Fruit fly (Drosophila melanogaster) whole organism, adult: Measurements from ENCODE around the gene sn.

ENCODE experiments used
- CG11617 ChIP-seq: fragments of 200-800 bp; sonication (Bioruptor generic); optimal IDR thresholded peaks from 2 replicates; lab custom pipeline; 2017; ENCODE audit warnings: mild to moderate bottlenecking, missing biosample characterization, missing genetic modification reagents, missing genetic modification characterization
- CG12768 ChIP-seq: fragments of 200-800 bp; sonication (Bioruptor generic); optimal IDR thresholded peaks from 2 replicates; lab custom pipeline; 2017; ENCODE audit warnings: missing biosample characterization, missing genetic modification characterization, mild to moderate bottlenecking, moderate library complexity, missing genetic modification reagents
- CG14711 ChIP-seq: fragments of 200-800 bp; sonication (Bioruptor generic); optimal IDR thresholded peaks from 2 replicates; lab custom pipeline; 2018; ENCODE audit warnings: missing biosample characterization, mild to moderate bottlenecking, missing genetic modification characterization, moderate library complexity
- CG1620 ChIP-seq: fragments of 200-800 bp; sonication (Bioruptor generic); optimal IDR thresholded peaks from 2 replicates; lab custom pipeline; 2016; ENCODE audit warnings: missing biosample characterization, missing genetic modification characterization
- CG33017 ChIP-seq: fragments of 200-800 bp; sonication (Bioruptor generic); optimal IDR thresholded peaks from 2 replicates; lab custom pipeline; 2018; ENCODE audit warnings: missing biosample characterization, mild to moderate bottlenecking, missing genetic modification characterization, moderate library complexity
- CG5204 ChIP-seq: fragments of 200-800 bp; sonication (Bioruptor generic); optimal IDR thresholded peaks from 2 replicates; lab custom pipeline; 2016; ENCODE audit warnings: missing biosample characterization, missing genetic modification characterization
- CG7045 ChIP-seq: fragments of 200-800 bp; sonication (Bioruptor generic); optimal IDR thresholded peaks from 2 replicates; lab custom pipeline; 2017; ENCODE audit warnings: missing biosample characterization, mild to moderate bottlenecking, missing genetic modification characterization
- CG7101 ChIP-seq: fragments of 200-800 bp; sonication (Bioruptor generic); optimal IDR thresholded peaks from 2 replicates; lab custom pipeline; 2018; ENCODE audit warnings: missing biosample characterization, mild to moderate bottlenecking, missing genetic modification characterization, moderate library complexity
- Clk ChIP-seq: fragments of 200-800 bp; sonication (Bioruptor generic); optimal IDR thresholded peaks from 2 replicates; lab custom pipeline; 2017; ENCODE audit warnings: missing biosample characterization, missing genetic modification characterization
- Crg-1 ChIP-seq: fragments of 200-800 bp; sonication (Bioruptor generic); optimal IDR thresholded peaks from 2 replicates; lab custom pipeline; 2016; ENCODE audit warnings: missing biosample characterization, missing genetic modification characterization
- Hr96 ChIP-seq: fragments of 200-800 bp; sonication (Bioruptor generic); optimal IDR thresholded peaks from 2 replicates; lab custom pipeline; 2016; ENCODE audit warnings: missing biosample characterization, missing genetic modification characterization
- Mnt ChIP-seq: fragments of 200-800 bp; sonication (Bioruptor generic); optimal IDR thresholded peaks from 2 replicates; lab custom pipeline; 2016; ENCODE audit warnings: missing biosample characterization, mild to moderate bottlenecking, missing genetic modification characterization
- bab1 ChIP-seq: fragments of 200-800 bp; sonication (Bioruptor generic); optimal IDR thresholded peaks from 3 replicates; lab custom pipeline; 2019; ENCODE audit warnings: missing biosample characterization, mild to moderate bottlenecking, missing genetic modification characterization, moderate library complexity
- cic ChIP-seq: fragments of 200-800 bp; sonication (Bioruptor generic); optimal IDR thresholded peaks from 2 replicates; lab custom pipeline; 2017; ENCODE audit warnings: missing biosample characterization, mild to moderate bottlenecking, missing genetic modification characterization, moderate library complexity
- cnc ChIP-seq, 2 experiments: fragments of >200 bp; optimal IDR thresholded peaks; 2 replicates each; lab custom pipeline; 2017
- kay ChIP-seq: fragments of 200-800 bp; sonication (Bioruptor generic); peaks from one replicate; lab custom pipeline; 2016; ENCODE audit warnings: missing biosample characterization, missing genetic modification characterization, borderline replicate concordance
- ovo ChIP-seq: fragments of 200-800 bp; sonication (Bioruptor generic); optimal IDR thresholded peaks from 2 replicates; lab custom pipeline; 2016; ENCODE audit warnings: missing biosample characterization, missing genetic modification characterization
- pad ChIP-seq: fragments of 200-800 bp; sonication (Bioruptor generic); optimal IDR thresholded peaks from 3 replicates; lab custom pipeline; 2017; ENCODE audit warnings: missing biosample characterization, missing genetic modification characterization, mild to moderate bottlenecking, moderate library complexity, missing genetic modification reagents
- tj ChIP-seq: fragments of 200-800 bp; sonication (Bioruptor generic); optimal IDR thresholded peaks from 3 replicates; lab custom pipeline; 2017; ENCODE audit warnings: missing biosample characterization, mild to moderate bottlenecking, missing genetic modification characterization, moderate library complexity
- toe ChIP-seq: fragments of 200-800 bp; sonication (Bioruptor generic); optimal IDR thresholded peaks from 2 replicates; lab custom pipeline; 2016; ENCODE audit warnings: missing biosample characterization, missing genetic modification characterization

Gene sn

dm6 chrX:7959025-7959424 is 4.8 kb upstream of the sn start:
- TF ChIP-seq Mnt (peak; percentile 70), CG7101 (tag; lab: Kevin White, UChicago) (no peak), toe (GFP tag; lab: Kevin White, UChicago) (no peak), CG1620 (GFP tag; lab: Kevin White, UChicago) (no peak)

DNA sequence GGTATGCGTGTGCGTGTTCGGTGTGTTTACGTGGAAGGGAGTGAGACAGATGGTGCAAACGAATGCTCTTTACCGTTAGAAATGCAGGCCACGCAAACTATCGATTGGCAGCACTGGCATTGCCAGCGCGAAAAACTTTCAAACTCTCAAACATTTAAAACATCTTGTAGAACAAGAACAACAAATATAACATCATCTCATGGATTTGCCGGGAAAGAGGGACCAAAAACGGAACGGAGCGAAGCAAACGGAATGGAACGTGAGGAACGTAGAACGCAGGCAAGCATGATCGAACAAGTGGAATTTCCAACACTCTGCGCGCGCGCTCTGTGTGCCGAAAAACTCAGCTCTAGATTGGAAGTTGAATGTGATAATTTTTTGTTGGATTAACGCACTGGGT is 4.3 kb upstream of the sn start:
- TF ChIP-seq cic (GFP tag; lab: Kevin White, UChicago) (no peak), ovo (GFP tag; lab: Kevin White, UChicago) (peak; percentile 70), Crg-1 (GFP tag; lab: Kevin White, UChicago) (no peak)

DNA sequence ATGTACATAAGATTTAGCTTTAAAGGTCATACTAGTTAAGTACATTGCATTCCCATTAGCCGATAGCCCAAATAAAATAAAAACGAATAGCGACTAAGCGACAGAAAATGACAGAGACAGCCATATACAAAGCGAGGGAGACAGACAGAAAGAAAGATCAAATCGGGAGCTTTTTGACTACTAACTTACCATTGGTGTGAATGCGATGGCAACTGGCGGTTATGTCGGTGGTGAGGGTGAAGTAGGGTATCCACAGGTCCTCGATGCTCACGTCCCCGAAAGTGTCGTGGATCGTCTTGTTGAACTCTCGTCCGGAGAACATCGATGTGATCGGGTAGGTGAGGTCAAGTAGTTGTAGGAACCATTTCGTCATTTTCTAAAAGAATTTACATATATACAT is 2.8 kb upstream of the sn start:
- no peak for TF ChIP-seq Mnt

dm6 chrX:7965761-7966555 is 2.1 kb downstream of the sn start:
- TF ChIP-seq CG7045 (peak; percentile 26), pad (GFP tag; lab: Kevin White, UChicago) (no peak), Clk (GFP tag; lab: Kevin White, UChicago) (no peak), CG7101 (tag; lab: Kevin White, UChicago) (no peak), CG14711 (no peak), ovo (GFP tag; lab: Kevin White, UChicago) (no peak), kay (GFP tag; lab: Kevin White, UChicago) (no peak), cnc (optimal IDR thresholded peaks at IDR 0.05; lab: Kevin White, UChicago) (no peak), Crg-1 (GFP tag; lab: Kevin White, UChicago) (peak; percentile 7), Hr96 (GFP tag; lab: Kevin White, UChicago) (no peak), CG1620 (GFP tag; lab: Kevin White, UChicago) (no peak), CG33017 (tag; lab: Kevin White, UChicago) (no peak), cic (GFP tag; lab: Kevin White, UChicago) (no peak), toe (GFP tag; lab: Kevin White, UChicago) (no peak), tj (GFP tag; lab: Kevin White, UChicago) (peak; percentile 17), Mnt (peak; percentile 14), bab1 (GFP tag; lab: Kevin White, UChicago) (no peak), CG11617 (GFP tag; lab: Kevin White, UChicago) (no peak), CG12768 (GFP tag; lab: Kevin White, UChicago) (no peak), CG5204 (GFP tag; lab: Kevin White, UChicago) (no peak)

- TF ChIP-seq CG12768 (GFP tag; lab: Kevin White, UChicago) (no peak), cic (GFP tag; lab: Kevin White, UChicago) (no peak), pad (GFP tag; lab: Kevin White, UChicago) (peak; percentile 94)
Observed at dm6 chrX:7967052-7967847, 3.4 kb downstream of the sn start.

dm6 chrX:7967848-7968143 is 4.0 kb downstream of the sn start:
- TF ChIP-seq tj (GFP tag; lab: Kevin White, UChicago) (peak; percentile 22), Mnt (peak; percentile 1), CG1620 (GFP tag; lab: Kevin White, UChicago) (no peak)

- TF ChIP-seq Crg-1 (GFP tag; lab: Kevin White, UChicago) (no peak), CG7101 (tag; lab: Kevin White, UChicago) (peak; percentile 61), CG14711 (peak; percentile 86), kay (GFP tag; lab: Kevin White, UChicago) (no peak), Clk (GFP tag; lab: Kevin White, UChicago) (no peak), CG5204 (GFP tag; lab: Kevin White, UChicago) (no peak), CG1620 (GFP tag; lab: Kevin White, UChicago) (peak; percentile 8), CG11617 (GFP tag; lab: Kevin White, UChicago) (peak; percentile 38), Hr96 (GFP tag; lab: Kevin White, UChicago) (peak; percentile 52), cic (GFP tag; lab: Kevin White, UChicago) (no peak), bab1 (GFP tag; lab: Kevin White, UChicago) (peak; percentile 3), Mnt (no peak), tj (GFP tag; lab: Kevin White, UChicago) (no peak), ovo (GFP tag; lab: Kevin White, UChicago) (peak; percentile 9)
Observed at dm6 chrX:7968215-7968799, 4.5 kb downstream of the sn start, which contains the start of gene sws. Gene sws (minus strand): TSS chrX:7968236.
